Fruit fly (Drosophila melanogaster) whole organism, embryonic: ENCODE data around the gene mbt.
A peak's percentile ranks its signal among the peaks of the same experiment; 100 is the strongest.

Experiments used
- Bgb ChIP-seq: fragments of 200-800 bp; sonication (Bioruptor generic); IDR thresholded peaks from 2 replicates; pipeline ENCODE4 v1.3.6; 2022; ENCODE audit warnings: missing biosample characterization, missing genetic modification characterization; ENCODE audit not compliant: partially characterized antibody
- BtbVII ChIP-seq: fragments of 200-800 bp; sonication (Bioruptor generic); optimal IDR thresholded peaks from 3 replicates; lab custom pipeline; 2017; ENCODE audit warnings: missing biosample characterization, mild to moderate bottlenecking, missing genetic modification characterization
- CG10979 ChIP-seq: fragments of 200-800 bp; sonication (Bioruptor generic); optimal IDR thresholded peaks from 2 replicates; lab custom pipeline; 2018; ENCODE audit warnings: missing biosample characterization, mild to moderate bottlenecking, missing genetic modification characterization, moderate library complexity
- CG12659 ChIP-seq: fragments of 200-800 bp; sonication (Bioruptor generic); optimal IDR thresholded peaks from 3 replicates; lab custom pipeline; 2017; ENCODE audit warnings: mild to moderate bottlenecking, missing biosample characterization, missing genetic modification reagents, missing genetic modification characterization
- CG12769 ChIP-seq: fragments of 200-800 bp; sonication (Bioruptor generic); optimal IDR thresholded peaks from 2 replicates; lab custom pipeline; 2019; ENCODE audit warnings: missing biosample characterization, mild to moderate bottlenecking, missing genetic modification characterization, moderate library complexity
- CG13287 ChIP-seq: fragments of 200-800 bp; sonication (Bioruptor generic); IDR thresholded peaks from 2 replicates; pipeline ENCODE4 v1.3.6; 2022; ENCODE audit warnings: missing biosample characterization, missing genetic modification characterization; ENCODE audit not compliant: partially characterized antibody
- CG13424 ChIP-seq: fragments of 200-800 bp; sonication (Bioruptor generic); optimal IDR thresholded peaks from 2 replicates; lab custom pipeline; 2019; ENCODE audit warnings: missing biosample characterization, mild to moderate bottlenecking, missing genetic modification characterization, moderate library complexity
- CG17361 ChIP-seq: fragments of 200-800 bp; sonication (Bioruptor generic); IDR thresholded peaks from 3 replicates; pipeline ENCODE4 v1.3.6; 2022; ENCODE audit warnings: missing biosample characterization, missing genetic modification characterization
- CG2678 ChIP-seq: fragments of 200-800 bp; sonication (Bioruptor generic); optimal IDR thresholded peaks from 3 replicates; lab custom pipeline; 2019; ENCODE audit warnings: missing biosample characterization, mild to moderate bottlenecking, missing genetic modification characterization, moderate library complexity
- CG31224 ChIP-seq: fragments of 200-800 bp; sonication (Bioruptor generic); IDR thresholded peaks from 2 replicates; pipeline ENCODE4 v1.3.6; 2022; ENCODE audit warnings: missing biosample characterization, missing genetic modification characterization
- CG6683 ChIP-seq: fragments of 200-800 bp; sonication (Bioruptor generic); optimal IDR thresholded peaks from 2 replicates; lab custom pipeline; 2017; ENCODE audit warnings: missing biosample characterization, mild to moderate bottlenecking, missing genetic modification characterization, missing genetic modification reagents
- CG8089 ChIP-seq: fragments of 200-800 bp; sonication (Bioruptor generic); optimal IDR thresholded peaks from 3 replicates; lab custom pipeline; 2016; ENCODE audit warnings: missing biosample characterization, missing genetic modification characterization
- CG9932 ChIP-seq: fragments of 200-800 bp; sonication (Bioruptor generic); IDR thresholded peaks from 2 replicates; pipeline ENCODE4 v1.3.6; 2022; ENCODE audit warnings: missing biosample characterization, missing genetic modification characterization
- Dbx ChIP-seq: fragments of 200-800 bp; sonication (Bioruptor generic); IDR thresholded peaks from 3 replicates; pipeline ENCODE4 v1.3.6; 2022; ENCODE audit warnings: missing biosample characterization, missing genetic modification characterization
- Dref ChIP-seq: fragments of 200-800 bp; sonication (Bioruptor generic); IDR thresholded peaks from 2 replicates; pipeline ENCODE4 v1.3.6; 2022; ENCODE audit warnings: missing biosample characterization, missing genetic modification characterization
- Drgx ChIP-seq: fragments of 200-800 bp; sonication (Bioruptor generic); IDR thresholded peaks from 2 replicates; pipeline ENCODE4 v1.3.6; 2022; ENCODE audit warnings: missing biosample characterization, missing genetic modification characterization
- ERR ChIP-seq: fragments of 200-800 bp; sonication (Bioruptor generic); optimal IDR thresholded peaks from 2 replicates; lab custom pipeline; 2016; ENCODE audit warnings: missing biosample characterization, missing genetic modification characterization
- Eip74EF ChIP-seq, 2 experiments: fragments of 200-800 bp in 1 of 2; fragments of >200 bp in 1 of 2; sonication (Bioruptor generic) in 1 of 2; optimal IDR thresholded peaks; 2 replicates each; lab custom pipeline; 2017 to 2019; ENCODE audit warnings: missing biosample characterization in 2 of 2, missing genetic modification characterization in 2 of 2, mild to moderate bottlenecking in 1 of 2, moderate library complexity in 1 of 2
- Ets65A ChIP-seq: fragments of 200-800 bp; sonication (Bioruptor generic); peaks from one replicate; lab custom pipeline; 2016; ENCODE audit warnings: missing biosample characterization, missing genetic modification characterization
- H2.0 ChIP-seq: fragments of 200-800 bp; sonication (Bioruptor generic); IDR thresholded peaks from 2 replicates; pipeline ENCODE4 v1.3.6; 2022; ENCODE audit warnings: missing biosample characterization, missing genetic modification characterization
- MBD-R2 ChIP-seq: fragments of 200-800 bp; sonication (Bioruptor generic); IDR thresholded peaks from 2 replicates; pipeline ENCODE4 v1.3.6; 2022; ENCODE audit warnings: missing biosample characterization, missing genetic modification characterization
- NC2α ChIP-seq: fragments of 200-800 bp; sonication (Bioruptor generic); optimal IDR thresholded peaks from 2 replicates; lab custom pipeline; 2016; ENCODE audit warnings: missing biosample characterization, missing genetic modification characterization
- Opbp ChIP-seq: fragments of 200-800 bp; sonication (Bioruptor generic); IDR thresholded peaks from 3 replicates; pipeline ENCODE4 v1.3.6; 2022; ENCODE audit warnings: missing biosample characterization, missing genetic modification characterization; ENCODE audit not compliant: partially characterized antibody
- bbx ChIP-seq: fragments of 200-800 bp; sonication (Bioruptor generic); IDR thresholded peaks from 2 replicates; pipeline ENCODE4 v1.3.6; 2022; ENCODE audit warnings: missing biosample characterization, missing genetic modification characterization; ENCODE audit not compliant: partially characterized antibody
- ci ChIP-seq: fragments of 200-800 bp; sonication (Bioruptor generic); IDR thresholded peaks from 3 replicates; pipeline ENCODE4 v1.3.6; 2022; ENCODE audit warnings: missing biosample characterization, missing genetic modification characterization
- corto ChIP-seq: fragments of 200-800 bp; sonication (Bioruptor generic); optimal IDR thresholded peaks from 2 replicates; lab custom pipeline; 2016; ENCODE audit warnings: missing biosample characterization, mild to moderate bottlenecking, missing genetic modification characterization, moderate library complexity
- crol ChIP-seq: fragments of 200-800 bp; sonication (Bioruptor generic); IDR thresholded peaks from 2 replicates; pipeline ENCODE4 v1.3.6; 2022; ENCODE audit warnings: missing biosample characterization, missing genetic modification characterization
- dati ChIP-seq: fragments of 200-800 bp; sonication (Bioruptor generic); IDR thresholded peaks from 2 replicates; pipeline ENCODE4 v1.3.6; 2022; ENCODE audit warnings: missing biosample characterization, missing genetic modification characterization
- ems ChIP-seq: fragments of 200-800 bp; sonication (Bioruptor generic); optimal IDR thresholded peaks from 3 replicates; lab custom pipeline; 2016; ENCODE audit warnings: missing biosample characterization, missing genetic modification characterization
- eyg ChIP-seq: fragments of 200-800 bp; sonication (Bioruptor generic); optimal IDR thresholded peaks from 3 replicates; lab custom pipeline; 2016; ENCODE audit warnings: missing biosample characterization, missing genetic modification characterization
- fru ChIP-seq: fragments of >200 bp; optimal IDR thresholded peaks from 2 replicates; lab custom pipeline; 2017
- gfzf ChIP-seq: fragments of 200-800 bp; sonication (Bioruptor generic); optimal IDR thresholded peaks from 2 replicates; lab custom pipeline; 2016; ENCODE audit warnings: missing biosample characterization, mild to moderate bottlenecking, missing genetic modification characterization, moderate library complexity
- hb ChIP-seq: fragments of 200-800 bp; sonication (Bioruptor generic); IDR thresholded peaks from 3 replicates; pipeline ENCODE4 v1.3.6; 2022; ENCODE audit warnings: missing biosample characterization, missing genetic modification characterization; ENCODE audit not compliant: partially characterized antibody
- jing ChIP-seq: fragments of 200-800 bp; sonication (Bioruptor generic); optimal IDR thresholded peaks from 2 replicates; lab custom pipeline; 2018; ENCODE audit warnings: missing biosample characterization, mild to moderate bottlenecking, missing genetic modification characterization
- klu ChIP-seq: fragments of 200-800 bp; sonication (Bioruptor generic); IDR thresholded peaks from 2 replicates; pipeline ENCODE4 v1.3.6; 2022; ENCODE audit warnings: missing biosample characterization, missing genetic modification characterization
- kni ChIP-seq: fragments of 200-800 bp; sonication (Bioruptor generic); optimal IDR thresholded peaks from 3 replicates; lab custom pipeline; 2017; ENCODE audit warnings: mild to moderate bottlenecking, missing biosample characterization, missing genetic modification reagents, missing genetic modification characterization
- luna ChIP-seq: fragments of 200-800 bp; sonication (Bioruptor generic); optimal IDR thresholded peaks from 2 replicates; lab custom pipeline; 2016; ENCODE audit warnings: missing biosample characterization, missing genetic modification characterization
- nmo ChIP-seq: fragments of 200-800 bp; sonication (Bioruptor generic); optimal IDR thresholded peaks from 2 replicates; lab custom pipeline; 2018; ENCODE audit warnings: missing biosample characterization, mild to moderate bottlenecking, missing genetic modification characterization, moderate library complexity
- oc ChIP-seq: fragments of 200-800 bp; sonication (Bioruptor generic); optimal IDR thresholded peaks from 2 replicates; lab custom pipeline; 2018; ENCODE audit warnings: missing biosample characterization, mild to moderate bottlenecking, missing genetic modification characterization, moderate library complexity
- pita ChIP-seq: fragments of 200-800 bp; sonication (Bioruptor generic); optimal IDR thresholded peaks from 2 replicates; lab custom pipeline; 2017; ENCODE audit warnings: missing biosample characterization, mild to moderate bottlenecking, missing genetic modification characterization
- rib ChIP-seq: fragments of 200-800 bp; sonication (Bioruptor generic); IDR thresholded peaks from 2 replicates; pipeline ENCODE4 v1.3.6; 2022; ENCODE audit warnings: missing biosample characterization, missing genetic modification characterization
- salm ChIP-seq: fragments of 200-800 bp; sonication (Bioruptor generic); optimal IDR thresholded peaks from 2 replicates; lab custom pipeline; 2018; ENCODE audit warnings: missing biosample characterization, mild to moderate bottlenecking, missing genetic modification characterization
- sc ChIP-seq, 3 experiments: fragments of >200 bp in 2 of 3; fragments of 200-800 bp in 1 of 3; sonication (Bioruptor generic) in 1 of 3; optimal IDR thresholded peaks; 2 replicates in 2 of 3; 3 replicates in 1 of 3; lab custom pipeline; 2017; ENCODE audit warnings: mild to moderate bottlenecking in 1 of 3, missing biosample characterization in 1 of 3, missing genetic modification characterization in 1 of 3, missing genetic modification reagents in 1 of 3
- scrt ChIP-seq: fragments of 200-800 bp; sonication (Bioruptor generic); optimal IDR thresholded peaks from 2 replicates; lab custom pipeline; 2018; ENCODE audit warnings: missing biosample characterization, mild to moderate bottlenecking, missing genetic modification characterization, moderate library complexity
- sd ChIP-seq: fragments of 200-800 bp; sonication (Bioruptor generic); optimal IDR thresholded peaks from 3 replicates; lab custom pipeline; 2018; ENCODE audit warnings: missing biosample characterization, mild to moderate bottlenecking, missing genetic modification characterization, moderate library complexity
- sim ChIP-seq: fragments of 200-800 bp; sonication (Bioruptor generic); IDR thresholded peaks from 2 replicates; pipeline ENCODE4 v1.3.6; 2022; ENCODE audit warnings: missing biosample characterization, missing genetic modification characterization
- slbo ChIP-seq: fragments of 200-800 bp; sonication (Bioruptor generic); IDR thresholded peaks from 2 replicates; pipeline ENCODE4 v1.3.6; 2022; ENCODE audit warnings: missing biosample characterization, missing genetic modification characterization
- slou ChIP-seq: fragments of 200-800 bp; sonication (Bioruptor generic); optimal IDR thresholded peaks from 3 replicates; lab custom pipeline; 2016; ENCODE audit warnings: missing biosample characterization, missing genetic modification characterization
- so ChIP-seq: fragments of 200-800 bp; sonication (Bioruptor generic); IDR thresholded peaks from 3 replicates; pipeline ENCODE4 v1.3.6; 2022; ENCODE audit warnings: missing biosample characterization, missing genetic modification characterization
- z ChIP-seq: fragments of 200-800 bp; sonication (Bioruptor generic); IDR thresholded peaks from 3 replicates; pipeline ENCODE4 v1.3.6; 2022; ENCODE audit warnings: missing biosample characterization, missing genetic modification characterization
- zen ChIP-seq: fragments of 200-800 bp; sonication (Bioruptor generic); optimal IDR thresholded peaks from 3 replicates; lab custom pipeline; 2018; ENCODE audit warnings: missing biosample characterization, mild to moderate bottlenecking, missing genetic modification characterization, moderate library complexity

mbt gene

DNA sequence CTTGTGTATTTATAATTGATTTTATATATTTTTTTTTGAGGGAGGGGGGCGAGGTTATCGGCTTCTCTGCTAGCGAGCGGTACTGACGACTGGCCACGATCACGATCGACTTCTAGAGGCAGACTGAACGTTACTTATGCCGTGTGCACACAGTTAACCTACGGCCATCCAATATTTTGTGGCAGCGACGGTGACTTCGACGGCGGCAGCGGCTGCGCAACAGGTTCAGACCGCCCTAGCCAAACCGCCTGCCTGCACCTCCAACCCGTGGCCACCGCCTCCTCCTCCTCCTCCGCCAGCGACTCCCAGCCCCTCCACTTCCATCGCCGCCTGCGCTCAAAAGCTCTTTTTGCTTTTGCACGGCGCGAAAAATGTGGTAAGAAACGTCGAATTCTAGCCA lies 11.0 kb downstream of the mbt start, which contains the start of gene CG9782 (continued):
- TF ChIP-seq bbx (GFP tag; lab: Robert Waterston, UW) (peak; percentile 17; the same call in 1 of the 2 replicates), CG2678 (tag; lab: Kevin White, UChicago) (no peak), Dref (no peak), Ets65A (GFP tag; lab: Kevin White, UChicago) (no peak), kni (no peak), gfzf (GFP tag; lab: Kevin White, UChicago) (no peak), CG6683 (GFP tag; lab: Kevin White, UChicago) (no peak), NC2α (no peak), Opbp (peak; percentile 47; the same call in 1 of the 3 replicates), jing (GFP tag; lab: Kevin White, UChicago) (no peak), CG12659 (GFP tag; lab: Kevin White, UChicago) (no peak), crol (GFP tag; lab: Robert Waterston, UW) (peak; percentile 84), sc (optimal IDR thresholded peaks at IDR 0.05; lab: Kevin White, UChicago) (no peak), sc (GFP tag; optimal IDR thresholded peaks at IDR 0.05; lab: Kevin White, UChicago) (no peak), oc (tag; lab: Kevin White, UChicago) (no peak), CG13424 (tag; lab: Kevin White, UChicago) (no peak), scrt (GFP tag; lab: Kevin White, UChicago) (no peak), Dbx (GFP tag; lab: Robert Waterston, UW) (0 out of 3 replicates have a peak, but pooled peaks have one; percentile 16), so (GFP tag; lab: Robert Waterston, UW) (no peak), CG12769 (tag; lab: Kevin White, UChicago) (peak; percentile 80), MBD-R2 (GFP tag; lab: Robert Waterston, UW) (0 out of 2 replicates have a peak, but pooled peaks have one; percentile 10), CG17361 (GFP tag; lab: Robert Waterston, UW) (no peak), z (peak; percentile 77; the same call in 2 of the 3 replicates), eyg (GFP tag; lab: Kevin White, UChicago) (no peak), ERR (GFP tag; lab: Kevin White, UChicago) (no peak), H2.0 (no peak), fru (lab: Kevin White, UChicago) (no peak), sd (tag; lab: Kevin White, UChicago) (no peak), salm (tag; lab: Kevin White, UChicago) (no peak), pita (GFP tag; lab: Kevin White, UChicago) (no peak), hb (GFP tag; lab: Robert Waterston, UW) (no peak), ems (GFP tag; lab: Kevin White, UChicago) (no peak), CG8089 (no peak), zen (tag; lab: Kevin White, UChicago) (no peak), CG13287 (GFP tag; lab: Robert Waterston, UW) (peak; percentile 18; the same call in 1 of the 2 replicates), slou (GFP tag; lab: Kevin White, UChicago) (no peak), sim (GFP tag; lab: Robert Waterston, UW) (no peak), klu (GFP tag; lab: Robert Waterston, UW) (no peak), slbo (GFP tag; lab: Robert Waterston, UW) (no peak), rib (GFP tag; lab: Robert Waterston, UW) (no peak), ci (GFP tag; lab: Robert Waterston, UW) (peak; percentile 51; the same call in 2 of the 3 replicates), Eip74EF (GFP tag; optimal IDR thresholded peaks at IDR 0.05; lab: Kevin White, UChicago) (no peak), nmo (no peak), CG31224 (GFP tag; lab: Robert Waterston, UW) (no peak), Bgb (GFP tag; lab: Robert Waterston, UW) (0 out of 2 replicates have a peak, but pooled peaks have one; percentile 36), corto (GFP tag; lab: Kevin White, UChicago) (no peak), luna (GFP tag; lab: Kevin White, UChicago) (no peak), CG9932 (0 out of 2 replicates have a peak, but pooled peaks have one; percentile 19), BtbVII (GFP tag; lab: Kevin White, UChicago) (no peak), dati (no peak), CG10979 (no peak), Drgx (no peak)
